Worm (Caenorhabditis elegans) whole organism, mixed stage, embryonic: Measurements from ENCODE around the gene egl-2.

Source experiments
- M03D4.4 ChIP-seq: sonication (generic microtip); optimal IDR thresholded peaks from 2 replicates; lab custom pipeline; 2017; ENCODE audit warnings: mild to moderate bottlenecking, missing genetic modification characterization, missing compliant biosample characterization
- blmp-1 ChIP-seq: fragments of 150-350 bp; optimal IDR thresholded peaks from 2 replicates; lab custom pipeline; 2014; ENCODE audit warnings: missing biosample characterization, missing genetic modification characterization
- ceh-39 ChIP-seq: fragments of 150-350 bp; optimal IDR thresholded peaks from 2 replicates; lab custom pipeline; 2014; ENCODE audit warnings: missing biosample characterization, missing genetic modification characterization
- ceh-43 ChIP-seq: fragments of 200-800 bp; sonication (Bioruptor generic); optimal IDR thresholded peaks from 2 replicates; lab custom pipeline; 2018; ENCODE audit warnings: mild to moderate bottlenecking, missing genetic modification characterization, moderate library complexity, missing compliant biosample characterization
- ces-1 ChIP-seq: fragments of 150-350 bp; optimal IDR thresholded peaks from 2 replicates; lab custom pipeline; 2014; ENCODE audit warnings: missing biosample characterization, missing genetic modification reagents, missing genetic modification characterization
- cnd-1 ChIP-seq: fragments of 200-800 bp; sonication (Bioruptor generic); optimal IDR thresholded peaks from 2 replicates; lab custom pipeline; 2018; ENCODE audit warnings: mild to moderate bottlenecking, missing genetic modification characterization, missing compliant biosample characterization
- drap-1 ChIP-seq: fragments of 200-800 bp; sonication (Bioruptor generic); optimal IDR thresholded peaks from 3 replicates; lab custom pipeline; 2018; ENCODE audit warnings: mild to moderate bottlenecking, missing genetic modification characterization, missing compliant biosample characterization
- elt-1 ChIP-seq: sonication (generic microtip); optimal IDR thresholded peaks from 2 replicates; lab custom pipeline; 2017; ENCODE audit warnings: missing genetic modification characterization, mild to moderate bottlenecking, missing compliant biosample characterization, antibody characterized with exemption, moderate library complexity, borderline replicate concordance; ENCODE audit not compliant: insufficient read depth
- elt-3 ChIP-seq: fragments of 150-350 bp; optimal IDR thresholded peaks from 2 replicates; lab custom pipeline; 2014; ENCODE audit warnings: missing biosample characterization, missing genetic modification characterization
- flh-1 ChIP-seq: fragments of 200-800 bp; sonication (Bioruptor generic); optimal IDR thresholded peaks from 2 replicates; lab custom pipeline; 2018; ENCODE audit warnings: mild to moderate bottlenecking, missing genetic modification characterization, moderate library complexity, missing compliant biosample characterization
- ham-2 ChIP-seq: fragments of 200-800 bp; sonication (Bioruptor generic); optimal IDR thresholded peaks from 2 replicates; lab custom pipeline; 2018; ENCODE audit warnings: mild to moderate bottlenecking, missing genetic modification characterization, missing compliant biosample characterization
- hlh-1 ChIP-seq: fragments of 150-350 bp; optimal IDR thresholded peaks from 2 replicates; lab custom pipeline; 2014; ENCODE audit warnings: missing biosample characterization, missing genetic modification reagents, missing genetic modification characterization
- lin-13 ChIP-seq: fragments of 150-350 bp; optimal IDR thresholded peaks from 2 replicates; lab custom pipeline; 2014; ENCODE audit warnings: missing biosample characterization, missing genetic modification characterization
- lin-32 ChIP-seq: fragments of 200-800 bp; sonication (Bioruptor generic); optimal IDR thresholded peaks from 2 replicates; lab custom pipeline; 2018; ENCODE audit warnings: mild to moderate bottlenecking, missing genetic modification characterization, missing compliant biosample characterization
- lsy-2 ChIP-seq: fragments of 150-350 bp; optimal IDR thresholded peaks from 2 replicates; lab custom pipeline; 2014; ENCODE audit warnings: missing biosample characterization, missing genetic modification characterization
- mep-1 ChIP-seq: fragments of 150-350 bp; optimal IDR thresholded peaks from 2 replicates; lab custom pipeline; 2017; ENCODE audit warnings: missing biosample characterization, missing genetic modification reagents, missing genetic modification characterization, inconsistent platforms
- mls-2 ChIP-seq: sonication (generic microtip); optimal IDR thresholded peaks from 2 replicates; lab custom pipeline; 2016; ENCODE audit warnings: mild to moderate bottlenecking, missing genetic modification characterization, moderate library complexity, missing compliant biosample characterization
- nhr-12 ChIP-seq: fragments of 150-350 bp; optimal IDR thresholded peaks from 2 replicates; lab custom pipeline; 2014; ENCODE audit warnings: missing biosample characterization, missing genetic modification characterization
- nhr-2 ChIP-seq: fragments of 150-350 bp; optimal IDR thresholded peaks from 2 replicates; lab custom pipeline; 2014; ENCODE audit warnings: missing biosample characterization, missing genetic modification characterization
- nhr-237 ChIP-seq: fragments of 150-350 bp; optimal IDR thresholded peaks from 2 replicates; lab custom pipeline; 2014; ENCODE audit warnings: missing biosample characterization, missing genetic modification characterization
- nhr-28 ChIP-seq: fragments of 150-350 bp; optimal IDR thresholded peaks from 2 replicates; lab custom pipeline; 2014; ENCODE audit warnings: missing biosample characterization, missing genetic modification characterization
- nhr-76 ChIP-seq: sonication (generic microtip); optimal IDR thresholded peaks from 2 replicates; lab custom pipeline; 2017; ENCODE audit warnings: missing biosample characterization, missing genetic modification characterization
- sem-2 ChIP-seq: fragments of 200-800 bp; sonication (Bioruptor generic); optimal IDR thresholded peaks from 2 replicates; lab custom pipeline; 2018; ENCODE audit warnings: mild to moderate bottlenecking, missing genetic modification characterization, missing compliant biosample characterization
- sptf-1 ChIP-seq: sonication (generic microtip); optimal IDR thresholded peaks from 2 replicates; lab custom pipeline; 2017; ENCODE audit warnings: mild to moderate bottlenecking, missing genetic modification characterization, moderate library complexity, missing compliant biosample characterization
- tbx-8 ChIP-seq: fragments of 200-800 bp; sonication (Bioruptor generic); optimal IDR thresholded peaks from 2 replicates; lab custom pipeline; 2018; ENCODE audit warnings: mild to moderate bottlenecking, missing genetic modification characterization, moderate library complexity, missing compliant biosample characterization
- unc-120 ChIP-seq: sonication (generic microtip); optimal IDR thresholded peaks from 2 replicates; lab custom pipeline; 2017; ENCODE audit warnings: missing genetic modification characterization, missing compliant biosample characterization; ENCODE audit not compliant: poor library complexity, severe bottlenecking
- unc-39 ChIP-seq: fragments of 150-350 bp; optimal IDR thresholded peaks from 2 replicates; lab custom pipeline; 2014; ENCODE audit warnings: missing biosample characterization, missing genetic modification characterization
- unc-62 ChIP-seq: fragments of 150-350 bp; optimal IDR thresholded peaks from 2 replicates; lab custom pipeline; 2014; ENCODE audit warnings: missing biosample characterization, missing genetic modification reagents, missing genetic modification characterization
- zip-8 ChIP-seq: fragments of 150-350 bp; optimal IDR thresholded peaks from 2 replicates; lab custom pipeline; 2014; ENCODE audit warnings: missing biosample characterization, missing genetic modification characterization

Gene egl-2

DNA sequence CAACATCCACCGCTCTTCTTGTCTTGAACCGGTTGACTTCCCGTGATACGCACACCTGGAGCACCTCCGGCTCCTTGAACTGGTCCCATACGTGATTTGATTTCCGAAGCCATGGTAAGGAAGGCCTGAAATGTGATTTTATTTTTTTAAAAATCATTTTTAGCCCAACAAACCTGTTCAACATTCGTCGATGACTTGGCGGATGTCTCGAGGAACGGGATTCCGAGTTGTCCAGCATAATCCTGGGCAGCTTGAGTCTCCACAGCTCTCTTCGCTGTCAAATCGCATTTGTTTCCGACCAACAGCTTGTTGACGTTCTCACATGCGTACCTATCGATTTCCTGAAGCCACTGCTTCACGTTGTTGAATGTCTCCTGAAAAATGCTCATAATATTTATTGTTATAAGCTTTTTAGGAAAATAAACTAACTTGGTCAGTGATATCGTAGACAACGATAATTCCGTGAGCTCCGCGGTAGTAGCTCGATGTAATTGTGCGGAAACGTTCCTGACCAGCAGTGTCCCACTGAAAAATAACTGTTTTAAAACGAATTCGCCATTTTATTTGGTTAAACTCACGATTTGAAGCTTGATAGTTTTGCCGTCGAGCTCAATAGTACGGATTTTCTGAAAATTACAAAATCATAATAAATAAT, 35.9 kb downstream of the egl-2 start:
- no peak for TF ChIP-seq nhr-76 (tag; lab: Kevin White, UChicago)
- no peak for TF ChIP-seq nhr-2 (tag; lab: Kevin White, UChicago)
- no peak for TF ChIP-seq tbx-8 (GFP tag; lab: Kevin White, UChicago)
- TF ChIP-seq, all 35 proteins: peak for 0

DNA sequence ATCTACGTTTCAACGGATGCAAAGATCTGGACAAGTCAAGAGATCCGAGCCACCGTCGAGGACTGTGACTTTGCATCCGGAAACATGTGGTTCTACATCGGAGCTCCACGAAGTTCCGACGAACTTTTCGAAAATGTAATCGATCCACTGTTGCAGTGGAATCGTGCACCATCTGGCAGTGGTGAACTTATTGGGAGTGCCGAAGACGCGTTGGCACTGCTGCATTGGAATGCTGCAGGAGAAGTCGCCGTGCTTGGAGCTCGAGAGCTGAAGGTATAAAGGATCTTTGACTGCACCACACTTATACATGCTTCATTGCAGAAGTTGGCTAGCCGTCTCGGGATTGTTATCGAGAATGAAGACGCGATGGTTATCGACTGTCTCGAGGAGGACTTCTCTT, 37.1 kb downstream of the egl-2 start:
- no peak for TF ChIP-seq sptf-1 (tag; lab: Kevin White, UChicago)
- no peak for TF ChIP-seq flh-1 (GFP tag; lab: Kevin White, UChicago)
- no peak for TF ChIP-seq elt-3 (tag; lab: Kevin White, UChicago)
- TF ChIP-seq drap-1: no peak
- no peak for TF ChIP-seq unc-39 (tag; lab: Kevin White, UChicago)
- no peak for TF ChIP-seq ceh-39 (tag; lab: Kevin White, UChicago)
- no peak for TF ChIP-seq elt-1 (tag; lab: Kevin White, UChicago)
- TF ChIP-seq mep-1 (tag; lab: Kevin White, UChicago): no peak
- TF ChIP-seq tbx-8 (GFP tag; lab: Kevin White, UChicago): no peak
- TF ChIP-seq ceh-43 (GFP tag; lab: Kevin White, UChicago): no peak
- no peak for TF ChIP-seq lin-32 (GFP tag; lab: Kevin White, UChicago)
- TF ChIP-seq hlh-1: no peak
- TF ChIP-seq mls-2 (tag; lab: Kevin White, UChicago): no peak
- no peak for TF ChIP-seq nhr-76 (tag; lab: Kevin White, UChicago)
- no peak for TF ChIP-seq ham-2
- TF ChIP-seq unc-120 (tag; lab: Kevin White, UChicago): no peak
- TF ChIP-seq unc-62 (GFP tag; lab: Kevin White, UChicago): no peak
- no peak for TF ChIP-seq cnd-1 (tag; lab: Kevin White, UChicago)
- TF ChIP-seq lsy-2 (tag; lab: Kevin White, UChicago): no peak
- TF ChIP-seq, all 35 proteins: peak for 0

DNA sequence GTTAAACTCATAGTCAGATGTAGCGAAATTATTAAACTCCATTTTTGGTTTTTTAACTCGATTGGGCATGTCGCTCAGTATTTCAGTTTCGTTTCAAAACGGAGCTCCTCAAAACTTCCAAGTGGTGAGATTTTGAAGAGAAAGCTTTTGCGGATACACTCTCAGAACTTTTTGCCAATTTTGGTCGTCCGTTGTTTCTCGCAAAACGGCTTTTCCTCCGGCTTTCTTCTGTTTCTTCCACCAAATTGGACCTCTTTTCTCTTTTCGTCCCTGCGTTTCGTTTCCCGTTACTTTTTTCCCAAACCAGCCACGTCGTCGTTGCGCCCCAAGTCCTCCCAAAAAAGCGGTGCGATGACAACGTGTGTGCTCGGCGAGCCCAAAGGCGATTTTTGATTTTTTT, 39.1 kb downstream of the egl-2 start, which contains the start of gene C39F7.1:
C39F7.1 (plus strand) TSS at position 301 of the 400 bp plus-strand sequence.
- TF ChIP-seq nhr-237 (tag; lab: Kevin White, UChicago): no peak
- TF ChIP-seq flh-1 (GFP tag; lab: Kevin White, UChicago): no peak
- TF ChIP-seq lin-13 (tag; lab: Kevin White, UChicago): no peak
- TF ChIP-seq sptf-1 (tag; lab: Kevin White, UChicago): no peak
- no peak for TF ChIP-seq nhr-28 (tag; lab: Kevin White, UChicago)
- TF ChIP-seq M03D4.4: no peak
- no peak for TF ChIP-seq nhr-12
- no peak for TF ChIP-seq elt-3 (tag; lab: Kevin White, UChicago)
- no peak for TF ChIP-seq drap-1
- TF ChIP-seq tbx-8 (GFP tag; lab: Kevin White, UChicago): no peak
- TF ChIP-seq unc-120 (tag; lab: Kevin White, UChicago): no peak

DNA sequence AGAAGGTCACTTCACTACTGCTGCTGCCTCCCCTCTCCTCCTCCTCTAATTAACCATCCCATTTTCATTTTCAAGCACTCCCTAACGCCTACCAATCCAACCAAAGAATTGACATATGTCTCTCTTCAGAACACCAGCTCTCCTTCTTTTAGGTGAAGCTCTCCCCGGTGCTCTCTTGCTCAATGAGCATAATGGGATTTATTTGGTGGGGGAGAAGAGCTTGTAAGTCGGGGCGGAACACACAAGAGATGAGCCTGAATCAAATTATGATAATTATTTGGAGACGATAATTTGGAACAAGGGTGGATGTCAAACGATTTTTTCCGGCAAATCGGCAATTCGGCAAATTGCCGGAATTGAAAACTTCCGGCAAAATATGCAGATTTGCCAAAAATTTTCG, 46.3 kb downstream of the egl-2 start:
- TF ChIP-seq ces-1 (GFP tag; lab: Kevin White, UChicago): peak; percentile 97
- TF ChIP-seq lin-32 (GFP tag; lab: Kevin White, UChicago): no peak
- no peak for TF ChIP-seq sem-2
- TF ChIP-seq, all 35 proteins: peak for 1

DNA sequence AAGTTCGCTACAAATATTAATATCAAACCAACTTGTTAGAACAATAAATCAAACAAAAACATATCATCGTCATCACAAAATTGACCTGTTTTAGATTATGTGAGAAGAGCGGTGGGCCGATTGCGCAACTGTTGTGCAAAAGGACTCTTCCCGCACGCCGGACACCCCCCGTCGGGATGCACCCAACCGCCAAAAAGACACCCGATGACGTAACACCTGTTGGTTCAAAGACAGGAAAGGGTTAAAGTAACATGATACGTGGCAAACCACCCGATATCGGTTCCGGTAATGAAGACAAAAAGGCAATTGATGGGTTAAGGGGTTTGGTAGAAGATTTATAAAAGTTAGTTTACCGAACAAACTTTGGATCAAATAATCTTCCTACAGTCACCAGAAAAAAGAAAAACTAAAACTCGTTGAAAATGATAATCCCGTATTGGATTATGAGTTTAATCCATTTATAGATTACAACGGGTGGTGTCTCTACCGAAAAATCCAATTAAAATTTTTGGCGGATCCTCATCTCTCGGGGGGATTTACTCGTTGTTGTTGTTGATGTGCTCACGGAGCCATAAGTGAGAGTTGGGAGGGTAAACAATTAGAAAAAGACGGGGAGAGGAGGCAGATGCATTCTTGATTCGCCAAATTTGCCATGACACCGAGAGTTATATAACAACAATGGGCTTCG, 55.0 kb downstream of the egl-2 start:
- TF ChIP-seq cnd-1 (tag; lab: Kevin White, UChicago) (peak; percentile 2), blmp-1 (tag; lab: Kevin White, UChicago) (no peak), mls-2 (tag; lab: Kevin White, UChicago) (no peak), ces-1 (GFP tag; lab: Kevin White, UChicago) (peak; percentile 97), nhr-28 (tag; lab: Kevin White, UChicago) (no peak), nhr-2 (tag; lab: Kevin White, UChicago) (peak; percentile 94), unc-39 (tag; lab: Kevin White, UChicago) (peak; percentile 14), zip-8 (tag; lab: Kevin White, UChicago) (peak; percentile 98)
- TF ChIP-seq, all 35 proteins: peak for 5
